Worm (Caenorhabditis elegans) whole organism, young adult: ENCODE results near the gene srbc-59.

ENCODE experiments used
- B0336.3 ChIP-seq: fragments of 200-800 bp; sonication (Bioruptor generic); IDR thresholded peaks from 2 replicates; pipeline ENCODE4 v1.3.6; 2022; ENCODE audit warnings: missing genetic modification characterization, missing compliant biosample characterization
- F37B4.10 ChIP-seq: fragments of 200-800 bp; sonication (Bioruptor generic); IDR thresholded peaks from 2 replicates; pipeline ENCODE4 v1.3.6; 2022; ENCODE audit warnings: missing genetic modification characterization, missing compliant biosample characterization
- F52B5.7 ChIP-seq: sonication (generic microtip); optimal IDR thresholded peaks from 2 replicates; lab custom pipeline; 2016; ENCODE audit warnings: mild to moderate bottlenecking, missing genetic modification characterization, missing compliant biosample characterization
- F57A8.1 ChIP-seq: fragments of 200-800 bp; sonication (Bioruptor generic); optimal IDR thresholded peaks from 2 replicates; lab custom pipeline; 2018; ENCODE audit warnings: mild to moderate bottlenecking, missing genetic modification characterization, moderate library complexity, missing compliant biosample characterization
- K11D2.4 ChIP-seq: fragments of 200-800 bp; sonication (Bioruptor generic); IDR thresholded peaks from 2 replicates; pipeline ENCODE4 v1.3.6; 2022; ENCODE audit warnings: missing genetic modification reagents, missing genetic modification characterization, missing compliant biosample characterization
- T07F8.4 ChIP-seq: sonication (generic microtip); optimal IDR thresholded peaks from 2 replicates; lab custom pipeline; 2016; ENCODE audit warnings: mild to moderate bottlenecking, missing genetic modification characterization, moderate library complexity, missing compliant biosample characterization
- Y56A3A.18 ChIP-seq: fragments of 200-800 bp; sonication (Bioruptor generic); IDR thresholded peaks from 2 replicates; pipeline ENCODE4 v1.3.6; 2022; ENCODE audit warnings: missing genetic modification reagents, missing genetic modification characterization, missing compliant biosample characterization
- ama-1 ChIP-seq, 3 experiments: fragments of 150-350 bp in 1 of 3; sonication (generic microtip) in 2 of 3; optimal IDR thresholded peaks; 2 replicates each; lab custom pipeline; 2014 to 2018; ENCODE audit warnings: missing biosample characterization in 2 of 3, missing genetic modification characterization in 2 of 3, missing genetic modification reagents in 2 of 3
- athp-1 ChIP-seq: sonication (generic microtip); optimal IDR thresholded peaks from 2 replicates; lab custom pipeline; 2017; ENCODE audit warnings: mild to moderate bottlenecking, missing genetic modification characterization, missing compliant biosample characterization
- attf-3 ChIP-seq: fragments of 200-800 bp; sonication (Bioruptor generic); conservative IDR thresholded peaks from 2 replicates; pipeline ENCODE4 v1.3.6; 2022; ENCODE audit warnings: missing genetic modification reagents, missing genetic modification characterization, missing compliant biosample characterization
- ccch-3 ChIP-seq: fragments of 200-800 bp; sonication (Bioruptor generic); optimal IDR thresholded peaks from 2 replicates; lab custom pipeline; 2018; ENCODE audit warnings: mild to moderate bottlenecking, missing genetic modification characterization, missing compliant biosample characterization
- cebp-2 ChIP-seq: fragments of 200-800 bp; sonication (Bioruptor generic); IDR thresholded peaks from 2 replicates; pipeline ENCODE4 v1.3.6; 2022; ENCODE audit warnings: missing genetic modification characterization, missing compliant biosample characterization
- ceh-100 ChIP-seq: fragments of 200-800 bp; sonication (Bioruptor generic); IDR thresholded peaks from 2 replicates; pipeline ENCODE4 v1.3.6; 2022; ENCODE audit warnings: missing genetic modification reagents, missing genetic modification characterization, missing compliant biosample characterization
- ceh-27 ChIP-seq: fragments of 200-800 bp; sonication (Bioruptor generic); optimal IDR thresholded peaks from 2 replicates; lab custom pipeline; 2018; ENCODE audit warnings: mild to moderate bottlenecking, missing genetic modification characterization, moderate library complexity, missing compliant biosample characterization
- ceh-58 ChIP-seq: fragments of 200-800 bp; sonication (Bioruptor generic); IDR thresholded peaks from 2 replicates; pipeline ENCODE4 v1.3.6; 2022; ENCODE audit warnings: missing genetic modification characterization, missing compliant biosample characterization
- dox-1 ChIP-seq: fragments of 200-800 bp; sonication (Bioruptor generic); IDR thresholded peaks from 2 replicates; pipeline ENCODE4 v1.3.6; 2022; ENCODE audit warnings: missing genetic modification reagents, missing genetic modification characterization, missing compliant biosample characterization
- dpl-1 ChIP-seq: fragments of 150-350 bp; optimal IDR thresholded peaks from 2 replicates; lab custom pipeline; 2014; ENCODE audit warnings: missing biosample characterization, missing genetic modification reagents, missing genetic modification characterization
- efl-1 ChIP-seq: fragments of 150-350 bp; optimal IDR thresholded peaks from 2 replicates; lab custom pipeline; 2014; ENCODE audit warnings: missing biosample characterization, missing genetic modification reagents, missing genetic modification characterization
- hlh-26 ChIP-seq: fragments of 200-800 bp; sonication (Bioruptor generic); conservative IDR thresholded peaks from 2 replicates; pipeline ENCODE4 v1.3.6; 2022; ENCODE audit warnings: missing genetic modification reagents, missing genetic modification characterization, missing compliant biosample characterization
- hmg-1.2 ChIP-seq: fragments of 200-800 bp; sonication (Bioruptor generic); IDR thresholded peaks from 2 replicates; pipeline ENCODE4 v1.3.6; 2022; ENCODE audit warnings: missing genetic modification reagents, missing genetic modification characterization, missing compliant biosample characterization
- hmg-20 ChIP-seq: fragments of 200-800 bp; sonication (Bioruptor generic); IDR thresholded peaks from 2 replicates; pipeline ENCODE4 v1.3.6; 2022; ENCODE audit warnings: missing genetic modification reagents, missing genetic modification characterization, missing compliant biosample characterization
- hrde-1 ChIP-seq: sonication (generic microtip); optimal IDR thresholded peaks from 2 replicates; lab custom pipeline; 2016; ENCODE audit warnings: missing genetic modification characterization, mild to moderate bottlenecking, missing compliant biosample characterization, moderate library complexity, missing genotype, missing genetic modification reagents, borderline replicate concordance
- hsf-1 ChIP-seq: fragments of 200-800 bp; sonication (Bioruptor generic); IDR thresholded peaks from 2 replicates; pipeline ENCODE4 v1.3.6; 2022; ENCODE audit warnings: missing genetic modification reagents, missing genetic modification characterization, missing compliant biosample characterization
- lin-26 ChIP-seq: fragments of 200-800 bp; sonication (Bioruptor generic); IDR thresholded peaks from 2 replicates; pipeline ENCODE4 v1.3.6; 2022; ENCODE audit warnings: missing genetic modification reagents, missing genetic modification characterization, missing compliant biosample characterization
- madf-3 ChIP-seq: fragments of 200-800 bp; sonication (Bioruptor generic); IDR thresholded peaks from 2 replicates; pipeline ENCODE4 v1.3.6; 2022; ENCODE audit warnings: missing genetic modification reagents, missing genetic modification characterization, missing compliant biosample characterization
- mes-4 ChIP-seq: sonication (generic microtip); optimal IDR thresholded peaks from 2 replicates; lab custom pipeline; 2016; ENCODE audit warnings: missing genotype, missing genetic modification characterization, missing compliant biosample characterization
- nhr-120 ChIP-seq: fragments of 200-800 bp; sonication (Bioruptor generic); IDR thresholded peaks from 2 replicates; pipeline ENCODE4 v1.3.6; 2022; ENCODE audit warnings: missing genetic modification characterization, missing compliant biosample characterization
- nhr-27 ChIP-seq: fragments of 200-800 bp; sonication (Bioruptor generic); optimal IDR thresholded peaks from 2 replicates; lab custom pipeline; 2018; ENCODE audit warnings: mild to moderate bottlenecking, missing genetic modification characterization, moderate library complexity, missing compliant biosample characterization
- pbrm-1 ChIP-seq: fragments of 200-800 bp; sonication (Bioruptor generic); IDR thresholded peaks from 2 replicates; pipeline ENCODE4 v1.3.6; 2022; ENCODE audit warnings: missing genetic modification reagents, missing genetic modification characterization, missing compliant biosample characterization
- sdz-38 ChIP-seq: sonication (generic microtip); optimal IDR thresholded peaks from 2 replicates; lab custom pipeline; 2016; ENCODE audit warnings: missing genotype, missing genetic modification characterization, missing compliant biosample characterization
- snpc-1.1 ChIP-seq: sonication (generic microtip); optimal IDR thresholded peaks from 2 replicates; lab custom pipeline; 2017; ENCODE audit warnings: missing genetic modification characterization, mild to moderate bottlenecking, missing compliant biosample characterization, antibody characterized with exemption, moderate library complexity, missing genotype, missing genetic modification reagents; ENCODE audit not compliant: insufficient read depth
- snpc-4 ChIP-seq, 5 experiments: fragments of 150-350 bp in 1 of 5; sonication (generic microtip) in 4 of 5; optimal IDR thresholded peaks; 2 replicates each; lab custom pipeline; 2014 to 2018; ENCODE audit warnings: missing genetic modification characterization in 5 of 5, missing biosample characterization in 3 of 5, antibody characterized with exemption in 2 of 5, mild to moderate bottlenecking in 2 of 5, missing compliant biosample characterization in 2 of 5, missing genotype in 2 of 5, moderate library complexity in 2 of 5, missing genetic modification reagents in 1 of 5
- tbp1 ChIP-seq: fragments of 200-800 bp; sonication (Bioruptor generic); optimal IDR thresholded peaks from 2 replicates; lab custom pipeline; 2018; ENCODE audit warnings: mild to moderate bottlenecking, missing genetic modification characterization, missing compliant biosample characterization
- zfh-2 ChIP-seq: fragments of 200-800 bp; sonication (Bioruptor generic); conservative IDR thresholded peaks from 2 replicates; pipeline ENCODE4 v1.3.6; 2022; ENCODE audit warnings: missing genetic modification reagents, missing genetic modification characterization, missing compliant biosample characterization
- ztf-18 ChIP-seq: sonication (generic microtip); optimal IDR thresholded peaks from 2 replicates; lab custom pipeline; 2016; ENCODE audit warnings: missing genotype, mild to moderate bottlenecking, missing genetic modification characterization, missing compliant biosample characterization
- ztf-26 ChIP-seq: sonication (generic microtip); optimal IDR thresholded peaks from 2 replicates; lab custom pipeline; 2017; ENCODE audit warnings: missing genetic modification characterization, missing compliant biosample characterization
- ztf-28 ChIP-seq: fragments of 200-800 bp; sonication (Bioruptor generic); IDR thresholded peaks from 2 replicates; pipeline ENCODE4 v1.3.6; 2022; ENCODE audit warnings: missing genetic modification reagents, missing genetic modification characterization, missing compliant biosample characterization

srbc-59 gene

DNA sequence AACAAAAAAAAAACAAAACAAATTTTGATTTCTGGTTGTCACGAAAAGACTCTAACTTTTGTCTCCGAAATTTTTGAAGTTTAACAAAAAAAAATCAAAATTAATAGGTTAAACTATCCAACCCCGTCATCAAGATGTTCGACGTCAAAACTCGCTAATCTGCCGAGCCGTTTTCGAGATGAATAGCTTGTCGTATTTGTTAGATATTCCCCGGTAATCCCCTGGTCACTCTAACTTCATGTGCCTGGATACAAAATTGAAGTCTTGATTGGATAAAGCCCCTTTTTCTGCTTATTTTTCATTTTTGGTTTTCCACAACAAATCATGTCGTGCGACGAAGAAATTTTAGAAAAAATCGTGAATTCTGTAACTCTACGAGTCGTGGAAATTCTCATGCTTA, 4.0 kb downstream of the srbc-59 start, which contains the start of gene srab-16:
srab-16 (plus strand) TSS at position 301 of the 400 bp plus-strand sequence.
- TF ChIP-seq cebp-2 (GFP tag; lab: Robert Waterston, UW) (no peak), F37B4.10 (no peak), tbp1 (GFP tag; lab: Kevin White, UChicago) (no peak), Y56A3A.18 (GFP tag; lab: Robert Waterston, UW) (no peak), madf-3 (no peak), zfh-2 (no peak), sdz-38 (no peak), lin-26 (GFP tag; lab: Robert Waterston, UW) (no peak), B0336.3 (GFP tag; lab: Robert Waterston, UW) (no peak), T07F8.4 (tag; lab: Kevin White, UChicago) (no peak), ccch-3 (GFP tag; lab: Kevin White, UChicago) (no peak), ztf-18 (tag; lab: Kevin White, UChicago) (no peak), pbrm-1 (GFP tag; lab: Robert Waterston, UW) (no peak), hrde-1 (tag; lab: Kevin White, UChicago) (no peak)

DNA sequence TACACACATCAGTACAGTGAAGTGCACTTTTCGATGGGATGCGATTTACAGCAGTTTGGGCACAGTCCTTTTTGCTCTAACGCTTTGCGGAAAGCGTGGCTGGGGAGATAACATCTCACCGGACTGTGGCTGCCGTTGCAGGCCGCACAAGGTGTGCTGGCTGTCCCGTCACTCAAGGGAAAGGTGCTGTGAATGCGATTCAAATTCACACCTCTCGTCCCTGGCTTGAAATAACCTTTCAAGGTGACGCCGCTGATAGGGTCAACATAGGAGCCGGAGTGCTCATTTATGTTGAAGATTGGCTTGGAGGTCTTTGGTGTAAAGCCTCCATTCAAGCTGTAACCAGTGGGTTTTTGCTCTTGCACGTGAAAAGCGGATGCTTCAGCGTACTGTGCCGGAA, 15.7 kb downstream of the srbc-59 start:
- TF ChIP-seq ceh-58 (GFP tag; lab: Robert Waterston, UW) (0 out of 2 replicates have a peak, but pooled peaks have one; percentile 59), hmg-1.2 (GFP tag; lab: Robert Waterston, UW) (no peak)

DNA sequence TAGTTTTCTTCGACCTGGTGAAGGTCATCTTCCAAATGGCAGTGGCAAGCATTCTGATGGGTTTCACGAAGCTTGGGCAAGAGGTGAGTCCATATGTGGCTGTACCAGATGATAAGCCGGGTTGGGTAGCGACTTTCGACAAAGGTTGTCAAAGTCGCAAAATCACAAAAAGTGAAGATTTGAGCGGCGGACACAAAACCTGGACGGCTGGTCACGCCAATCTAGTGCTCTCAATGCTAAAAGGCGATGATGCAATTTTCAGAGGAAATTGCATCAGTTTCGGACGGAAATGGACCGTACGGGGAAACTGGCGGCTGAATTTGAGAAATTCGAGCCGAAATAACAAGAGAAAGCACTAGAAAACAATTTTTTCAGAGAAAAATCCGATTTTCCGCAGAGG, 18.8 kb downstream of the srbc-59 start:
- TF ChIP-seq K11D2.4 = no peak
- TF ChIP-seq snpc-4 (GFP tag; optimal IDR thresholded peaks at IDR 0.05; lab: Kevin White, UChicago) = no peak
- peak in 3 of 4 experiments; percentile 37 to 82 (median 78) for TF ChIP-seq snpc-4 (tag; optimal IDR thresholded peaks at IDR 0.05; lab: Kevin White, UChicago)
- peak; percentile 3 for TF ChIP-seq snpc-1.1 (tag; lab: Kevin White, UChicago)
- no peak for TF ChIP-seq hsf-1 (GFP tag; lab: Robert Waterston, UW)

DNA sequence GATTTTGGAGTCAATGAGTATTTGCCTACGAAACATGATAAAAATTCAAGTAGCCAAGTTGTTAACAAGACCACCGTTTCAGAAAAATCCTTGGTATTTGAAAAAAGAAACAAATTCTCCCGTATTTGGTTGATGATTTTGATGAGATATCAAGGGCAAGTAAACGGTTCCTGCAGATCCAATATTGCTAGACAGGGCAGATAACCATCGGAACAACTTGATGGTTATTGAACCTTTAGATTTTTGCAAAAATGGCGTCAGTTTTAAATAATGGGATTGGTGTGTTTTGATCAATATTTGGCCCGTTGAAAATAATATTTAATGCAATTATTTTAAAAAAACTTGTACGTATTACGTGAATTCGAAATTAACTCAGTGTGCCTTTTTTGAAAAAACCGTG, 21.8 kb downstream of the srbc-59 start:
- no peak for TF ChIP-seq attf-3 (GFP tag; lab: Robert Waterston, UW)
- no peak for TF ChIP-seq F52B5.7 (tag; lab: Kevin White, UChicago)
- no peak for TF ChIP-seq athp-1 (tag; lab: Kevin White, UChicago)
- no peak for TF ChIP-seq K11D2.4
- no peak for TF ChIP-seq ztf-26 (tag; lab: Kevin White, UChicago)
- TF ChIP-seq hlh-26 = no peak
- no peak for TF ChIP-seq dox-1 (GFP tag; lab: Robert Waterston, UW)
- no peak for TF ChIP-seq dpl-1
- TF ChIP-seq nhr-27 (tag; lab: Kevin White, UChicago) = no peak
- no peak for TF ChIP-seq ceh-27 (GFP tag; lab: Kevin White, UChicago)
- TF ChIP-seq ama-1 (optimal IDR thresholded peaks at IDR 0.05; lab: Kevin White, UChicago) = no peak
- no peak for TF ChIP-seq ama-1 (GFP tag; optimal IDR thresholded peaks at IDR 0.05; lab: Kevin White, UChicago)
- no peak for TF ChIP-seq F57A8.1 (GFP tag; lab: Kevin White, UChicago)
- TF ChIP-seq efl-1 (GFP tag; lab: Kevin White, UChicago) = no peak

DNA sequence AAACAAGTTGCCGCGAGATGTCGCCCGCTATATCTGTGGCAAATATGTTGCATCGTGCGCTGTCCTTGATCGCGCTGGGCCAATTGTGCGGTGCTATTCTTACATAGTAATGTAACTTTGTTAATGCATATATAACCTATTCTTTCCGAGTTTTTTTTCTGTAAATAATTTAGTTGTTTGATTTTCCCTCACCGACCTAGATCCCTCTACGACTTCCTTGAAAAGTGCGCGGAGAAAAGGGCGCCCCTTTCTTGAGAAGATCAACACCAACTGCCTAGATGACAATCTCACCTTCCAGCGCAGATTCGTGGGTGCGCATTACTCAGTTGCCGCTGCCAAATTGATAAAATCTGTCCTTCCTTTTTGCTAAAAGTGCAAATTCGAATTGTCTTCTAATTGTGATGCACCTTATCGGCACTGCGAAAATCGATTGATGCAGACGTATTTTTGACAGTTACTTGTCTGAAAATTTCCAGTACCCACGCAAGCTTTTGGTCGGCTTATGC, 23.2 kb downstream of the srbc-59 start:
- TF ChIP-seq nhr-120 (GFP tag; lab: Robert Waterston, UW) = no peak
- TF ChIP-seq ceh-100 (GFP tag; lab: Robert Waterston, UW) = no peak
- no peak for TF ChIP-seq ztf-28 (GFP tag; lab: Robert Waterston, UW)
- TF ChIP-seq mes-4 (tag; lab: Kevin White, UChicago) = no peak
- no peak for TF ChIP-seq hmg-20
